Worm (Caenorhabditis elegans) whole organism, L3 larva: ENCODE data around the gene bbs-5.

Source experiments
- ceh-16 ChIP-seq: sonication (generic microtip); optimal IDR thresholded peaks from 2 replicates; lab custom pipeline; 2017; ENCODE audit warnings: missing biosample characterization, missing genetic modification characterization
- eor-1 ChIP-seq, 2 experiments: fragments of 150-350 bp; optimal IDR thresholded peaks; 2 replicates each; lab custom pipeline; 2014 to 2018; ENCODE audit warnings: missing biosample characterization in 2 of 2, missing genetic modification characterization in 2 of 2
- fkh-10 ChIP-seq: sonication (generic microtip); optimal IDR thresholded peaks from 2 replicates; lab custom pipeline; 2017; ENCODE audit warnings: missing biosample characterization, missing genetic modification reagents, missing genetic modification characterization
- mdl-1 ChIP-seq: fragments of 150-350 bp; optimal IDR thresholded peaks from 2 replicates; lab custom pipeline; 2014; ENCODE audit warnings: missing biosample characterization, missing genetic modification characterization
- nhr-25 ChIP-seq: sonication (generic microtip); optimal IDR thresholded peaks from 2 replicates; lab custom pipeline; 2017; ENCODE audit warnings: missing biosample characterization, missing genetic modification characterization
- nhr-77 ChIP-seq: fragments of 150-350 bp; optimal IDR thresholded peaks from 2 replicates; lab custom pipeline; 2014; ENCODE audit warnings: missing biosample characterization, missing genetic modification characterization
- ztf-4 ChIP-seq: fragments of 150-350 bp; optimal IDR thresholded peaks from 2 replicates; lab custom pipeline; 2014; ENCODE audit warnings: missing biosample characterization, missing genetic modification characterization

ce11 chrIII:10261682-10262081 lies at the start of gene bbs-5:
- no peak for TF ChIP-seq ztf-4
- TF ChIP-seq nhr-77 (tag; lab: Kevin White, UChicago) = no peak
- TF ChIP-seq ceh-16 (tag; lab: Kevin White, UChicago) = no peak
- no peak for TF ChIP-seq mdl-1
- no peak for TF ChIP-seq fkh-10
- TF ChIP-seq eor-1 (tag; optimal IDR thresholded peaks at IDR 0.05; lab: Kevin White, UChicago) = no peak
- TF ChIP-seq nhr-25 (tag; lab: Kevin White, UChicago) = no peak
